Fruit fly (Drosophila melanogaster): ENCODE results near the gene RpL40.

- TF ChIP-seq ac (GFP tag; optimal IDR thresholded peaks at IDR 0.05), result no peak
- TF ChIP-seq CG1647 (GFP tag; optimal IDR thresholded peaks at IDR 0.05), result no peak
- no peak for TF ChIP-seq prd (optimal IDR thresholded peaks at IDR 0.05)
- no peak for TF ChIP-seq prd (GFP tag; IDR thresholded peaks at IDR 0.05)
- TF ChIP-seq CG7928 (GFP tag; optimal IDR thresholded peaks at IDR 0.05), result no peak
- no peak for TF ChIP-seq CG9215 (GFP tag; IDR thresholded peaks at IDR 0.05)
- TF ChIP-seq CG10654 (GFP tag; optimal IDR thresholded peaks at IDR 0.05), result no peak
- TF ChIP-seq dpn (GFP tag; optimal IDR thresholded peaks at IDR 0.05), result no peak
Observed at dm6 chr2L:4246376-4246775, 18.9 kb downstream of the RpL40 start.

Data from whole organism, embryonic.